Fruit fly (Drosophila melanogaster): ENCODE results near the gene CG6231.

CG6231 gene

dm6 chr3R:19623606-19624005, 8.9 kb downstream of the CG6231 start:
- no peak for TF ChIP-seq Myc (optimal IDR thresholded peaks at IDR 0.05)
- no peak for TF ChIP-seq psq (optimal IDR thresholded peaks at IDR 0.05)
- TF ChIP-seq insv (optimal IDR thresholded peaks at IDR 0.05) = no peak
- no peak for TF ChIP-seq Sin3A (optimal IDR thresholded peaks at IDR 0.05)
- no peak for TF ChIP-seq ttk (optimal IDR thresholded peaks at IDR 0.05)
- no peak for TF ChIP-seq h (optimal IDR thresholded peaks at IDR 0.05)

- no peak for TF ChIP-seq insv (optimal IDR thresholded peaks at IDR 0.05)
- no peak for TF ChIP-seq Sin3A (optimal IDR thresholded peaks at IDR 0.05)
- TF ChIP-seq Myc (optimal IDR thresholded peaks at IDR 0.05) = no peak
- no peak for TF ChIP-seq psq (optimal IDR thresholded peaks at IDR 0.05)
- TF ChIP-seq ttk (optimal IDR thresholded peaks at IDR 0.05) = no peak
- no peak for TF ChIP-seq h (optimal IDR thresholded peaks at IDR 0.05)
These were observed 10.5 kb downstream of the CG6231 start for dm6 chr3R:19622005-19622404.

dm6 chr3R:19620953-19621352, 11.6 kb downstream of the CG6231 start:
- TF ChIP-seq insv (optimal IDR thresholded peaks at IDR 0.05) = no peak
- no peak for TF ChIP-seq Myc (optimal IDR thresholded peaks at IDR 0.05)
- TF ChIP-seq Sin3A (optimal IDR thresholded peaks at IDR 0.05) = no peak
- TF ChIP-seq psq (optimal IDR thresholded peaks at IDR 0.05) = no peak
- no peak for TF ChIP-seq ttk (optimal IDR thresholded peaks at IDR 0.05)
- TF ChIP-seq h (optimal IDR thresholded peaks at IDR 0.05) = no peak

- TF ChIP-seq insv (optimal IDR thresholded peaks at IDR 0.05) (no peak), ttk (optimal IDR thresholded peaks at IDR 0.05) (no peak), Sin3A (optimal IDR thresholded peaks at IDR 0.05) (no peak), h (optimal IDR thresholded peaks at IDR 0.05) (no peak), Myc (optimal IDR thresholded peaks at IDR 0.05) (no peak), psq (optimal IDR thresholded peaks at IDR 0.05) (no peak)
These were observed 12.6 kb downstream of the CG6231 start for dm6 chr3R:19619908-19620307.

- TF ChIP-seq Myc (optimal IDR thresholded peaks at IDR 0.05) = no peak
- TF ChIP-seq psq (optimal IDR thresholded peaks at IDR 0.05) = no peak
- no peak for TF ChIP-seq ttk (optimal IDR thresholded peaks at IDR 0.05)
- no peak for TF ChIP-seq insv (optimal IDR thresholded peaks at IDR 0.05)
- no peak for TF ChIP-seq h (optimal IDR thresholded peaks at IDR 0.05)
- no peak for TF ChIP-seq Sin3A (optimal IDR thresholded peaks at IDR 0.05)
These were observed 19.5 kb downstream of the CG6231 start, which contains the start of gene CG16727 for dm6 chr3R:19612908-19613431. Gene CG16727, plus strand, starts transcription at chr3R:19613381.

- TF ChIP-seq insv (optimal IDR thresholded peaks at IDR 0.05) (no peak), ttk (optimal IDR thresholded peaks at IDR 0.05) (no peak), Sin3A (optimal IDR thresholded peaks at IDR 0.05) (no peak), psq (optimal IDR thresholded peaks at IDR 0.05) (no peak), h (optimal IDR thresholded peaks at IDR 0.05) (no peak), Myc (optimal IDR thresholded peaks at IDR 0.05) (no peak)
These were observed 22.6 kb downstream of the CG6231 start, which contains the start of gene CG17752 for dm6 chr3R:19609925-19610324. Gene CG17752, plus strand, starts transcription at chr3R:19610225.

dm6 chr3R:19606954-19607353, 25.6 kb downstream of the CG6231 start, which contains the start of gene CG17751:
Gene CG17751, plus strand, starts transcription at chr3R:19607254.
- TF ChIP-seq Sin3A (optimal IDR thresholded peaks at IDR 0.05) (no peak), Myc (optimal IDR thresholded peaks at IDR 0.05) (no peak), insv (optimal IDR thresholded peaks at IDR 0.05) (no peak), h (optimal IDR thresholded peaks at IDR 0.05) (no peak), psq (optimal IDR thresholded peaks at IDR 0.05) (no peak), ttk (optimal IDR thresholded peaks at IDR 0.05) (no peak)

dm6 chr3R:19602996-19603395, 29.5 kb downstream of the CG6231 start, which contains the start of gene CG7342:
Gene CG7342, plus strand, starts transcription at chr3R:19603375.
- TF ChIP-seq psq (optimal IDR thresholded peaks at IDR 0.05) = no peak
- no peak for TF ChIP-seq Sin3A (optimal IDR thresholded peaks at IDR 0.05)
- no peak for TF ChIP-seq ttk (optimal IDR thresholded peaks at IDR 0.05)
- TF ChIP-seq Myc (optimal IDR thresholded peaks at IDR 0.05) = no peak
- TF ChIP-seq insv (optimal IDR thresholded peaks at IDR 0.05) = no peak
- no peak for TF ChIP-seq h (optimal IDR thresholded peaks at IDR 0.05)

- no peak for TF ChIP-seq Sin3A (optimal IDR thresholded peaks at IDR 0.05)
- no peak for TF ChIP-seq ttk (optimal IDR thresholded peaks at IDR 0.05)
- TF ChIP-seq Myc (optimal IDR thresholded peaks at IDR 0.05) = no peak
- TF ChIP-seq insv (optimal IDR thresholded peaks at IDR 0.05) = no peak
- TF ChIP-seq psq (optimal IDR thresholded peaks at IDR 0.05) = no peak
These were observed 32.2 kb downstream of the CG6231 start, which contains the start of gene CG7333 for dm6 chr3R:19600335-19600734. Gene CG7333, plus strand, starts transcription at chr3R:19600635.

- TF ChIP-seq Myc (optimal IDR thresholded peaks at IDR 0.05) (no peak), Sin3A (optimal IDR thresholded peaks at IDR 0.05) (no peak), ttk (optimal IDR thresholded peaks at IDR 0.05) (no peak), h (optimal IDR thresholded peaks at IDR 0.05) (no peak), insv (optimal IDR thresholded peaks at IDR 0.05) (no peak), psq (optimal IDR thresholded peaks at IDR 0.05) (no peak)
These were observed 33.7 kb downstream of the CG6231 start, which contains the start of gene Cpr92A for dm6 chr3R:19598855-19599254. Gene Cpr92A, minus strand, starts transcription at chr3R:19598955.

- TF ChIP-seq psq (optimal IDR thresholded peaks at IDR 0.05) = no peak
- TF ChIP-seq Myc (optimal IDR thresholded peaks at IDR 0.05) = no peak
- no peak for TF ChIP-seq Sin3A (optimal IDR thresholded peaks at IDR 0.05)
- no peak for TF ChIP-seq ttk (optimal IDR thresholded peaks at IDR 0.05)
- TF ChIP-seq h (optimal IDR thresholded peaks at IDR 0.05) = no peak
- no peak for TF ChIP-seq insv (optimal IDR thresholded peaks at IDR 0.05)
These were observed 44.9 kb downstream of the CG6231 start for dm6 chr3R:19587652-19588051.

dm6 chr3R:19586319-19586718, 46.2 kb downstream of the CG6231 start:
- TF ChIP-seq Myc (optimal IDR thresholded peaks at IDR 0.05) (no peak), Sin3A (optimal IDR thresholded peaks at IDR 0.05) (no peak), insv (optimal IDR thresholded peaks at IDR 0.05) (no peak), ttk (optimal IDR thresholded peaks at IDR 0.05) (no peak), psq (optimal IDR thresholded peaks at IDR 0.05) (no peak), h (optimal IDR thresholded peaks at IDR 0.05) (no peak)

dm6 chr3R:19584818-19585217, 47.7 kb downstream of the CG6231 start:
- TF ChIP-seq ttk (optimal IDR thresholded peaks at IDR 0.05) (no peak), psq (optimal IDR thresholded peaks at IDR 0.05) (no peak)

All from Kc167 (cell line).